Worm (Caenorhabditis elegans) whole organism, L2 larva: ENCODE data around the gene camt-1.

Source experiments
- F13H6.1 ChIP-seq: sonication (generic microtip); optimal IDR thresholded peaks from 2 replicates; lab custom pipeline; 2016; ENCODE audit warnings: missing genetic modification characterization, missing compliant biosample characterization
- aly-2 ChIP-seq: fragments of 150-350 bp; optimal IDR thresholded peaks from 2 replicates; lab custom pipeline; 2014; ENCODE audit warnings: missing biosample characterization, missing genetic modification characterization
- ama-1 ChIP-seq: fragments of 150-350 bp; optimal IDR thresholded peaks from 2 replicates; lab custom pipeline; 2018; ENCODE audit warnings: inconsistent platforms
- egl-27 ChIP-seq: sonication (generic microtip); optimal IDR thresholded peaks from 3 replicates; lab custom pipeline; 2017; ENCODE audit warnings: missing biosample characterization, missing genetic modification reagents, missing genetic modification characterization
- fos-1 ChIP-seq: fragments of 150-350 bp; optimal IDR thresholded peaks from 2 replicates; lab custom pipeline; 2014; ENCODE audit warnings: missing biosample characterization, missing genetic modification characterization
- nhr-10 ChIP-seq: sonication (generic microtip); optimal IDR thresholded peaks from 2 replicates; lab custom pipeline; 2017; ENCODE audit warnings: missing biosample characterization, missing genetic modification characterization
- nhr-11 ChIP-seq: fragments of 150-350 bp; optimal IDR thresholded peaks from 2 replicates; lab custom pipeline; 2014; ENCODE audit warnings: missing biosample characterization, missing genetic modification characterization
- nhr-25 ChIP-seq: fragments of 150-350 bp; sonication (generic microtip); optimal IDR thresholded peaks from 3 replicates; lab custom pipeline; 2014; ENCODE audit warnings: missing biosample characterization, missing genetic modification characterization
- nhr-6 ChIP-seq: fragments of 150-350 bp; optimal IDR thresholded peaks from 2 replicates; lab custom pipeline; 2014; ENCODE audit warnings: missing biosample characterization, missing genetic modification characterization
- nhr-77 ChIP-seq: fragments of 150-350 bp; optimal IDR thresholded peaks from 2 replicates; lab custom pipeline; 2014; ENCODE audit warnings: missing biosample characterization, missing genetic modification characterization
- sma-9 ChIP-seq, 2 experiments: fragments of 150-350 bp in 1 of 2; sonication (generic microtip) in 1 of 2; optimal IDR thresholded peaks; 2 replicates each; lab custom pipeline; 2014 to 2016; ENCODE audit warnings: missing genetic modification characterization in 2 of 2, mild to moderate bottlenecking in 1 of 2, missing biosample characterization in 1 of 2, missing compliant biosample characterization in 1 of 2, missing genetic modification reagents in 1 of 2, moderate library complexity in 1 of 2
- snpc-4 ChIP-seq: fragments of 150-350 bp; optimal IDR thresholded peaks from 2 replicates; lab custom pipeline; 2014; ENCODE audit warnings: missing biosample characterization, missing genetic modification characterization

DNA sequence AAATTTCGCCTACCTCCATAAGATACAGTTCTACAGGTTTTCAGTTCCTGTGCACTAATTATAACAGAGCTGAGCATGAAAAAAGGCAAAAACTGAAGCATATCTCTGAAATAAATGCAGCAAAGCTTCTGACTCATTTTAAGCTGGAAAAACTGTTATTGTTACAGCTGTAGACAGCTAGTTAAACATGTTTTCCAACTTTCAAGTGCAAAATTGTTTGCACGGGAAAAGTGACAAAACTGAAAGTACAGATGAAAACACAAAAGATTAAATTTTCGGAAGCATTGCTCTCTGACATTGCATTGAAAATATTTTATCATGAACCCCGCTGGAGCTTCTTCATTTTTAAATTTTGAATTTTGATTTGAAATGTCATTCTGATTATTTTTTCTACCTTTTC is 14.2 kb downstream of the camt-1 start, which contains the start of gene T05C1.5:
- TF ChIP-seq snpc-4 (tag; lab: Kevin White, UChicago) (no peak), aly-2 (tag; lab: Kevin White, UChicago) (no peak), nhr-77 (tag; lab: Kevin White, UChicago) (no peak), F13H6.1 (tag; lab: Kevin White, UChicago) (no peak), nhr-11 (no peak), ama-1 (lab: Kevin White, UChicago) (no peak), nhr-25 (tag; lab: Kevin White, UChicago) (no peak), egl-27 (tag; lab: Kevin White, UChicago) (no peak), sma-9 (GFP tag; optimal IDR thresholded peaks at IDR 0.05; lab: Kevin White, UChicago) (no peak), sma-9 (tag; optimal IDR thresholded peaks at IDR 0.05; lab: Kevin White, UChicago) (no peak), nhr-6 (tag; lab: Kevin White, UChicago) (no peak), fos-1 (no peak), nhr-10 (tag; lab: Kevin White, UChicago) (no peak)
